Fruit fly (Drosophila melanogaster) whole organism, prepupa: ENCODE results near the gene Apl.

Experiments used
- CG11762 ChIP-seq: fragments of 200-800 bp; sonication (Bioruptor generic); optimal IDR thresholded peaks from 3 replicates; lab custom pipeline; 2016; ENCODE audit warnings: missing biosample characterization, missing genetic modification characterization; ENCODE audit not compliant: insufficient read depth
- CG1621 ChIP-seq: fragments of 200-800 bp; sonication (Bioruptor generic); optimal IDR thresholded peaks from 3 replicates; lab custom pipeline; 2018; ENCODE audit warnings: missing biosample characterization, mild to moderate bottlenecking, missing genetic modification characterization
- Sox14 ChIP-seq: fragments of 200-800 bp; sonication (Bioruptor generic); optimal IDR thresholded peaks from 3 replicates; lab custom pipeline; 2016; ENCODE audit warnings: missing biosample characterization, missing genetic modification characterization
- fd85E ChIP-seq: fragments of 200-800 bp; sonication (Bioruptor generic); optimal IDR thresholded peaks from 3 replicates; lab custom pipeline; 2016; ENCODE audit warnings: missing biosample characterization, missing genetic modification characterization
- topi ChIP-seq: fragments of 200-800 bp; sonication (Bioruptor generic); optimal IDR thresholded peaks from 3 replicates; lab custom pipeline; 2016; ENCODE audit warnings: missing biosample characterization, missing genetic modification characterization

DNA sequence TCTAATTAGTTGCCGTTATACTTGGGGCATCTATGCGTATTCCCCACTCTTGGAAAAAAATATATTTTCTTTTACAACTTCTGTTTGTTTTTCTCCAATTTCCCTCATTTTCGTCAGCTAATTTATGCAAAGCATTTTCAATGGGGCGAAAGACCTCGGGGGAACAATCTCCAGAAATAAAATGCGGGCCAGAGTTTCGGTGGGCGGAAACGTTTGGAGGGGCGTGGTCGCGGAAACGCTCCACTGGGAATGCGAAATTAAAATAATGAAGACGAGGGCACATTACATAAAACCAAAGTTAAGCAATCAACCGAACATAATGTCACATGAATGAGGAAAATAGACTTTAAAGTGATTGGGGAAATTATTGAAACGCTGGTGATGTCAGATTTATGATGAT, 46.1 kb downstream of the Apl start:
- TF ChIP-seq CG1621 (no peak), topi (GFP tag; lab: Kevin White, UChicago) (no peak), Sox14 (GFP tag; lab: Kevin White, UChicago) (no peak), CG11762 (GFP tag; lab: Kevin White, UChicago) (no peak), fd85E (GFP tag; lab: Kevin White, UChicago) (no peak)
